Comparison of ENCODE assay signal across 1 fruit fly cellular context in genomic region chr3L:4613083-4613482, dm6.
TF ChIP-seq lines count a peak whose summit lies in the region.

No protein-coding gene starts in this region.

TF ChIP-seq in whole organism, embryonic, 481 proteins besides CTCF, POLR2A, EP300 and RAD21 (continued from another document and continues in another):
- TF ChIP-seq onecut (GFP tag; IDR thresholded peaks at IDR 0.05; lab: Robert Waterston, UW): peak; percentile 96
- peak; percentile 69 for TF ChIP-seq jumu (GFP tag; optimal IDR thresholded peaks at IDR 0.05; lab: Kevin White, UChicago)
- peak; percentile 76 for TF ChIP-seq Deaf1 (tag; optimal IDR thresholded peaks at IDR 0.05; lab: Kevin White, UChicago)
- peak; percentile 93 for TF ChIP-seq CG17568 (GFP tag; optimal IDR thresholded peaks at IDR 0.05; lab: Kevin White, UChicago)
- peak; percentile 94 for TF ChIP-seq Blimp-1 (GFP tag; optimal IDR thresholded peaks at IDR 0.05; lab: Kevin White, UChicago)
- peak; percentile 90 for TF ChIP-seq CG18476 (GFP tag; optimal IDR thresholded peaks at IDR 0.05; lab: Kevin White, UChicago)
- peak; percentile 56 for TF ChIP-seq CG4328 (GFP tag; optimal IDR thresholded peaks at IDR 0.05; lab: Kevin White, UChicago)
- peak; percentile 66 for TF ChIP-seq CG30020 (tag; optimal IDR thresholded peaks at IDR 0.05; lab: Kevin White, UChicago)
- TF ChIP-seq sug (tag; optimal IDR thresholded peaks at IDR 0.05; lab: Kevin White, UChicago): peak; percentile 72
- peak; percentile 97 for TF ChIP-seq Med (GFP tag; lab: Kevin White, UChicago)
- peak; percentile 86 for TF ChIP-seq CG16863 (GFP tag; optimal IDR thresholded peaks at IDR 0.05; lab: Kevin White, UChicago)
- TF ChIP-seq klu (GFP tag; IDR thresholded peaks at IDR 0.05; lab: Robert Waterston, UW): peak; percentile 84
- peak; percentile 56 for TF ChIP-seq CG15073 (GFP tag; optimal IDR thresholded peaks at IDR 0.05; lab: Kevin White, UChicago)
- peak; percentile 75 for TF ChIP-seq CG8765 (GFP tag; IDR thresholded peaks at IDR 0.05; lab: Robert Waterston, UW)
- TF ChIP-seq Ssrp (tag; optimal IDR thresholded peaks at IDR 0.05; lab: Kevin White, UChicago): peak; percentile 90
- peak; percentile 92 for TF ChIP-seq Dbx (GFP tag; IDR thresholded peaks at IDR 0.05; lab: Robert Waterston, UW)
- peak; percentile 90 for TF ChIP-seq trem (tag; optimal IDR thresholded peaks at IDR 0.05; lab: Kevin White, UChicago)
- peak; percentile 91 for TF ChIP-seq CG10366 (GFP tag; IDR thresholded peaks at IDR 0.05; lab: Robert Waterston, UW)
- TF ChIP-seq CG12659 (GFP tag; optimal IDR thresholded peaks at IDR 0.05; lab: Kevin White, UChicago): peak; percentile 94
- peak; percentile 86 for TF ChIP-seq CG15514 (GFP tag; optimal IDR thresholded peaks at IDR 0.05; lab: Kevin White, UChicago)
- TF ChIP-seq CG12236 (GFP tag; optimal IDR thresholded peaks at IDR 0.05; lab: Kevin White, UChicago): peak; percentile 66
- peak; percentile 51 for TF ChIP-seq Adf1 (GFP tag; IDR thresholded peaks at IDR 0.05; lab: Robert Waterston, UW)
- TF ChIP-seq CG2889 (GFP tag; IDR thresholded peaks at IDR 0.05; lab: Robert Waterston, UW): peak; percentile 73
- TF ChIP-seq dimm (GFP tag; IDR thresholded peaks at IDR 0.05; lab: Robert Waterston, UW): peak; percentile 72
- TF ChIP-seq sob (GFP tag; IDR thresholded peaks at IDR 0.05; lab: Robert Waterston, UW): peak; percentile 95
- TF ChIP-seq HmgD (GFP tag; optimal IDR thresholded peaks at IDR 0.05; lab: Kevin White, UChicago): peak; percentile 2
- peak; percentile 82 for TF ChIP-seq CG3838 (GFP tag; optimal IDR thresholded peaks at IDR 0.05; lab: Kevin White, UChicago)
- peak; percentile 78; the same call in 2 of the 3 replicates for TF ChIP-seq CG6175 (GFP tag; IDR thresholded peaks at IDR 0.05; lab: Robert Waterston, UW)
- peak; percentile 87 for TF ChIP-seq lilli (GFP tag; optimal IDR thresholded peaks at IDR 0.05; lab: Kevin White, UChicago)
- peak; percentile 95 for TF ChIP-seq CG7839 (tag; optimal IDR thresholded peaks at IDR 0.05; lab: Kevin White, UChicago)
- peak; percentile 80 for TF ChIP-seq CG9215 (GFP tag; IDR thresholded peaks at IDR 0.05; lab: Robert Waterston, UW)
- no peak for TF ChIP-seq CG4282 (GFP tag; optimal IDR thresholded peaks at IDR 0.05; lab: Kevin White, UChicago)
- TF ChIP-seq Dref (GFP tag; IDR thresholded peaks at IDR 0.05; lab: Robert Waterston, UW): no peak
- peak; percentile 91 for TF ChIP-seq kay (GFP tag; optimal IDR thresholded peaks at IDR 0.05; lab: Kevin White, UChicago)
- peak; percentile 91 for TF ChIP-seq CG7556 (GFP tag; optimal IDR thresholded peaks at IDR 0.05; lab: Kevin White, UChicago)
- TF ChIP-seq zfh1 (GFP tag; IDR thresholded peaks at IDR 0.05; lab: Robert Waterston, UW): peak; percentile 95
- TF ChIP-seq CG8924 (tag; optimal IDR thresholded peaks at IDR 0.05; lab: Kevin White, UChicago): peak; percentile 96
- TF ChIP-seq BtbVII (GFP tag; optimal IDR thresholded peaks at IDR 0.05; lab: Kevin White, UChicago): peak; percentile 94
- TF ChIP-seq CG8281 (tag; optimal IDR thresholded peaks at IDR 0.05; lab: Kevin White, UChicago): peak; percentile 81
- TF ChIP-seq CG2875 (GFP tag; optimal IDR thresholded peaks at IDR 0.05; lab: Kevin White, UChicago): peak; percentile 89
- TF ChIP-seq gt (GFP tag; IDR thresholded peaks at IDR 0.05; lab: Robert Waterston, UW): peak; percentile 88
- peak; percentile 89 for TF ChIP-seq HmgZ (tag; optimal IDR thresholded peaks at IDR 0.05; lab: Kevin White, UChicago)
- TF ChIP-seq CG17186 (GFP tag; optimal IDR thresholded peaks at IDR 0.05; lab: Kevin White, UChicago): peak; percentile 89
- peak; percentile 70 for TF ChIP-seq CG9876 (GFP tag; optimal IDR thresholded peaks at IDR 0.05; lab: Kevin White, UChicago)
- TF ChIP-seq grau (tag; optimal IDR thresholded peaks at IDR 0.05; lab: Kevin White, UChicago): peak; percentile 90
- TF ChIP-seq sna (GFP tag; IDR thresholded peaks at IDR 0.05; lab: Robert Waterston, UW; ENCODE audit: partially characterized antibody): no peak
- TF ChIP-seq CG12391 (tag; optimal IDR thresholded peaks at IDR 0.05; lab: Kevin White, UChicago): peak; percentile 94
- TF ChIP-seq toy (GFP tag; IDR thresholded peaks at IDR 0.05; lab: Robert Waterston, UW): peak; percentile 76
- TF ChIP-seq scrt (GFP tag; optimal IDR thresholded peaks at IDR 0.05; lab: Kevin White, UChicago): peak; percentile 90
- peak; percentile 81 for TF ChIP-seq CG12769 (tag; optimal IDR thresholded peaks at IDR 0.05; lab: Kevin White, UChicago)
- peak in 1 of 3 experiments; percentile 90 for TF ChIP-seq lola (GFP tag; optimal IDR thresholded peaks at IDR 0.05; lab: Kevin White, UChicago)
- TF ChIP-seq Ada2b (GFP tag; IDR thresholded peaks at IDR 0.05; lab: Robert Waterston, UW): peak; percentile 95
- TF ChIP-seq ase (GFP tag; IDR thresholded peaks at IDR 0.05; lab: Robert Waterston, UW): peak; percentile 96
- peak; percentile 91 for TF ChIP-seq CG7271 (tag; optimal IDR thresholded peaks at IDR 0.05; lab: Kevin White, UChicago)
- peak; percentile 92 for TF ChIP-seq seq (GFP tag; IDR thresholded peaks at IDR 0.05; lab: Robert Waterston, UW)
- peak; percentile 85 for TF ChIP-seq CrebB (tag; optimal IDR thresholded peaks at IDR 0.05; lab: Kevin White, UChicago)
- TF ChIP-seq shn (GFP tag; optimal IDR thresholded peaks at IDR 0.05; lab: Kevin White, UChicago): peak; percentile 70
- peak; percentile 82 for TF ChIP-seq ken (GFP tag; IDR thresholded peaks at IDR 0.05; lab: Robert Waterston, UW)
- TF ChIP-seq C15 (GFP tag; IDR thresholded peaks at IDR 0.05; lab: Robert Waterston, UW): peak; percentile 85
- TF ChIP-seq CG10979 (tag; optimal IDR thresholded peaks at IDR 0.05; lab: Kevin White, UChicago): peak; percentile 94
- peak; percentile 95 for TF ChIP-seq CG5245 (GFP tag; optimal IDR thresholded peaks at IDR 0.05; lab: Kevin White, UChicago)
- TF ChIP-seq BEAF-32 (GFP tag; optimal IDR thresholded peaks at IDR 0.05; lab: Kevin White, UChicago): no peak
- no peak for TF ChIP-seq Dfd (GFP tag; optimal IDR thresholded peaks at IDR 0.05; lab: Kevin White, UChicago)
- TF ChIP-seq crc (GFP tag; optimal IDR thresholded peaks at IDR 0.05; lab: Kevin White, UChicago): peak; percentile 79
- no peak for TF ChIP-seq gfzf (GFP tag; optimal IDR thresholded peaks at IDR 0.05; lab: Kevin White, UChicago)
- peak; percentile 90 for TF ChIP-seq otp (GFP tag; IDR thresholded peaks at IDR 0.05; lab: Robert Waterston, UW)
- TF ChIP-seq CG12104 (GFP tag; optimal IDR thresholded peaks at IDR 0.05; lab: Kevin White, UChicago): peak; percentile 95
- peak; percentile 90 for TF ChIP-seq CG1024 (GFP tag; IDR thresholded peaks at IDR 0.05; lab: Robert Waterston, UW)
- TF ChIP-seq trh (GFP tag; optimal IDR thresholded peaks at IDR 0.05; lab: Kevin White, UChicago): peak; percentile 81
- TF ChIP-seq CG1233 (GFP tag; optimal IDR thresholded peaks at IDR 0.05; lab: Kevin White, UChicago): peak; percentile 95
- TF ChIP-seq sim (GFP tag; IDR thresholded peaks at IDR 0.05; lab: Robert Waterston, UW): peak; percentile 90
- TF ChIP-seq CG14667 (GFP tag; IDR thresholded peaks at IDR 0.05; lab: Robert Waterston, UW): peak; percentile 87
- TF ChIP-seq Sox102F (GFP tag; optimal IDR thresholded peaks at IDR 0.05; lab: Kevin White, UChicago): peak; percentile 96
- TF ChIP-seq CG15696 (tag; optimal IDR thresholded peaks at IDR 0.05; lab: Kevin White, UChicago): peak; percentile 91
- peak; percentile 86 for TF ChIP-seq Bteb2 (GFP tag; optimal IDR thresholded peaks at IDR 0.05; lab: Kevin White, UChicago)
- TF ChIP-seq nom (GFP tag; optimal IDR thresholded peaks at IDR 0.05; lab: Kevin White, UChicago): peak; percentile 36
- TF ChIP-seq gro (GFP tag; optimal IDR thresholded peaks at IDR 0.05; lab: Kevin White, UChicago): peak; percentile 92
- peak; percentile 74 for TF ChIP-seq pho (GFP tag; optimal IDR thresholded peaks at IDR 0.05; lab: Kevin White, UChicago)
- peak; percentile 93 for TF ChIP-seq tin (GFP tag; optimal IDR thresholded peaks at IDR 0.05; lab: Kevin White, UChicago)
- TF ChIP-seq CG12071 (GFP tag; optimal IDR thresholded peaks at IDR 0.05; lab: Kevin White, UChicago): peak; percentile 91
- TF ChIP-seq pb (GFP tag; optimal IDR thresholded peaks at IDR 0.05; lab: Kevin White, UChicago): peak; percentile 83
- TF ChIP-seq hbn (GFP tag; IDR thresholded peaks at IDR 0.05; lab: Robert Waterston, UW; ENCODE audit: partially characterized antibody): no peak
- TF ChIP-seq fd102C (GFP tag; optimal IDR thresholded peaks at IDR 0.05; lab: Kevin White, UChicago): peak; percentile 78
- TF ChIP-seq bigmax (GFP tag; optimal IDR thresholded peaks at IDR 0.05; lab: Kevin White, UChicago): peak; percentile 51
- TF ChIP-seq zfh2 (GFP tag; optimal IDR thresholded peaks at IDR 0.05; lab: Kevin White, UChicago): peak; percentile 19
- TF ChIP-seq ssp (GFP tag; IDR thresholded peaks at IDR 0.05; lab: Robert Waterston, UW): peak; percentile 83
- TF ChIP-seq disco-r (GFP tag; optimal IDR thresholded peaks at IDR 0.05; lab: Kevin White, UChicago): peak; percentile 77
- TF ChIP-seq chinmo (GFP tag; IDR thresholded peaks at IDR 0.05; lab: Robert Waterston, UW; ENCODE audit: partially characterized antibody): 0 out of 4 replicates have a peak, but pooled peaks have one; percentile 13
- peak; percentile 13 for TF ChIP-seq B-H2 (GFP tag; optimal IDR thresholded peaks at IDR 0.05; lab: Kevin White, UChicago)
- peak; percentile 57 for TF ChIP-seq CG3995 (GFP tag; optimal IDR thresholded peaks at IDR 0.05; lab: Kevin White, UChicago)
- TF ChIP-seq CHES-1-like (GFP tag; optimal IDR thresholded peaks at IDR 0.05; lab: Kevin White, UChicago): peak; percentile 77
- peak; percentile 80 for TF ChIP-seq CG6654 (GFP tag; optimal IDR thresholded peaks at IDR 0.05; lab: Kevin White, UChicago)
- TF ChIP-seq CG10543 (GFP tag; optimal IDR thresholded peaks at IDR 0.05; lab: Kevin White, UChicago): peak; percentile 29
- peak; percentile 92 for TF ChIP-seq CG7372 (GFP tag; IDR thresholded peaks at IDR 0.05; lab: Robert Waterston, UW)
- TF ChIP-seq CG10209 (GFP tag; optimal IDR thresholded peaks at IDR 0.05; lab: Kevin White, UChicago): peak; percentile 94
- TF ChIP-seq lmd (GFP tag; IDR thresholded peaks at IDR 0.05; lab: Robert Waterston, UW): peak; percentile 94
- peak; percentile 98 for TF ChIP-seq Asciz (GFP tag; optimal IDR thresholded peaks at IDR 0.05; lab: Kevin White, UChicago)
- TF ChIP-seq pfk (GFP tag; optimal IDR thresholded peaks at IDR 0.05; lab: Kevin White, UChicago): peak; percentile 31
- peak; percentile 94 for TF ChIP-seq tgo (GFP tag; IDR thresholded peaks at IDR 0.05; lab: Robert Waterston, UW)
- peak; percentile 72 for TF ChIP-seq Hand (GFP tag; optimal IDR thresholded peaks at IDR 0.05; lab: Kevin White, UChicago)
- TF ChIP-seq CG11695 (GFP tag; IDR thresholded peaks at IDR 0.05; lab: Robert Waterston, UW): peak; percentile 95
- TF ChIP-seq Elba2 (GFP tag; optimal IDR thresholded peaks at IDR 0.05; lab: Kevin White, UChicago): peak; percentile 14
- TF ChIP-seq Lhr (GFP tag; optimal IDR thresholded peaks at IDR 0.05; lab: Kevin White, UChicago): peak; percentile 86
- peak; percentile 94 for TF ChIP-seq zen (tag; optimal IDR thresholded peaks at IDR 0.05; lab: Kevin White, UChicago)
- TF ChIP-seq Oli (tag; optimal IDR thresholded peaks at IDR 0.05; lab: Kevin White, UChicago): peak; percentile 93
- peak; percentile 98 for TF ChIP-seq vvl (GFP tag; IDR thresholded peaks at IDR 0.05; lab: Robert Waterston, UW)
- TF ChIP-seq dan (GFP tag; IDR thresholded peaks at IDR 0.05; lab: Robert Waterston, UW): peak; percentile 55; the same call in 1 of the 2 replicates
- TF ChIP-seq Lpt (GFP tag; optimal IDR thresholded peaks at IDR 0.05; lab: Kevin White, UChicago): no peak
- TF ChIP-seq cg (GFP tag; optimal IDR thresholded peaks at IDR 0.05; lab: Kevin White, UChicago): peak; percentile 31
- peak; percentile 80 for TF ChIP-seq Ets97D (GFP tag; optimal IDR thresholded peaks at IDR 0.05; lab: Kevin White, UChicago)
- peak; percentile 87 for TF ChIP-seq salm (tag; optimal IDR thresholded peaks at IDR 0.05; lab: Kevin White, UChicago)
- TF ChIP-seq ems (GFP tag; optimal IDR thresholded peaks at IDR 0.05; lab: Kevin White, UChicago): peak; percentile 92
- TF ChIP-seq Optix (GFP tag; IDR thresholded peaks at IDR 0.05; lab: Robert Waterston, UW): peak; percentile 81
- TF ChIP-seq pan (optimal IDR thresholded peaks at IDR 0.05; lab: Kevin White, UChicago): peak in 1 of 2 experiments; percentile 55
- peak in 1 of 2 experiments; percentile 97 for TF ChIP-seq pan (GFP tag; optimal IDR thresholded peaks at IDR 0.05 in 1 of 2, IDR thresholded peaks at IDR 0.05 in 1 of 2)
- peak; percentile 60 for TF ChIP-seq vfl (GFP tag; optimal IDR thresholded peaks at IDR 0.05; lab: Kevin White, UChicago)
- peak; percentile 67 for TF ChIP-seq maf-S (GFP tag; optimal IDR thresholded peaks at IDR 0.05; lab: Kevin White, UChicago)
- peak; percentile 96 for TF ChIP-seq fd64A (GFP tag; optimal IDR thresholded peaks at IDR 0.05; lab: Kevin White, UChicago)
- peak; percentile 89 for TF ChIP-seq repo (GFP tag; optimal IDR thresholded peaks at IDR 0.05; lab: Kevin White, UChicago)
- no peak for TF ChIP-seq Dip2 (GFP tag; IDR thresholded peaks at IDR 0.05; lab: Robert Waterston, UW)
- peak; percentile 92 for TF ChIP-seq CG2202 (tag; optimal IDR thresholded peaks at IDR 0.05; lab: Kevin White, UChicago)
- peak; percentile 83 for TF ChIP-seq NfI (GFP tag; optimal IDR thresholded peaks at IDR 0.05; lab: Kevin White, UChicago)
- TF ChIP-seq lab (GFP tag; optimal IDR thresholded peaks at IDR 0.05; lab: Kevin White, UChicago): peak; percentile 97
- TF ChIP-seq Fer2 (tag; optimal IDR thresholded peaks at IDR 0.05; lab: Kevin White, UChicago): peak; percentile 78
- peak; percentile 84 for TF ChIP-seq org-1 (GFP tag; optimal IDR thresholded peaks at IDR 0.05; lab: Kevin White, UChicago)
- peak; percentile 83 for TF ChIP-seq CG12155 (GFP tag; optimal IDR thresholded peaks at IDR 0.05; lab: Kevin White, UChicago)
- TF ChIP-seq CG8478 (optimal IDR thresholded peaks at IDR 0.05; lab: Kevin White, UChicago): no peak
- no peak for TF ChIP-seq Bgb (GFP tag; IDR thresholded peaks at IDR 0.05; lab: Robert Waterston, UW; ENCODE audit: partially characterized antibody)
- peak; percentile 94 for TF ChIP-seq Max (GFP tag; optimal IDR thresholded peaks at IDR 0.05; lab: Kevin White, UChicago)
- TF ChIP-seq hb (GFP tag; IDR thresholded peaks at IDR 0.05; lab: Robert Waterston, UW; ENCODE audit: partially characterized antibody): no peak
- peak; percentile 88 for TF ChIP-seq run (tag; optimal IDR thresholded peaks at IDR 0.05; lab: Kevin White, UChicago)
- peak; percentile 95 for TF ChIP-seq bab2 (GFP tag; optimal IDR thresholded peaks at IDR 0.05; lab: Kevin White, UChicago)
